Worm (Caenorhabditis elegans) whole organism, L4 larva: ENCODE data around the gene klc-2.

ENCODE experiments used
- F26F4.8 ChIP-seq: fragments of 200-800 bp; sonication (Bioruptor generic); conservative IDR thresholded peaks from 2 replicates; pipeline ENCODE4 v1.3.6; 2022; ENCODE audit warnings: missing genetic modification characterization, missing compliant biosample characterization
- F44E2.7 ChIP-seq: fragments of 200-800 bp; sonication (Bioruptor generic); IDR thresholded peaks from 2 replicates; pipeline ENCODE4 v2.1.2; 2022; ENCODE audit warnings: missing genetic modification characterization, missing compliant biosample characterization
- F49E8.2 ChIP-seq: sonication (generic microtip); optimal IDR thresholded peaks from 2 replicates; lab custom pipeline; 2016; ENCODE audit warnings: missing compliant biosample characterization, mild to moderate bottlenecking, missing genetic modification characterization, borderline replicate concordance
- R02D3.7 ChIP-seq: fragments of 150-350 bp; sonication (generic microtip); optimal IDR thresholded peaks from 3 replicates; lab custom pipeline; 2014; ENCODE audit warnings: missing biosample characterization, missing genetic modification characterization
- T26A8.4 ChIP-seq: fragments of 200-800 bp; sonication (Bioruptor generic); IDR thresholded peaks from 2 replicates; pipeline ENCODE4 v1.3.6; 2022; ENCODE audit warnings: missing genetic modification characterization, missing compliant biosample characterization
- Y48G9A.11 ChIP-seq: fragments of 200-800 bp; sonication (Bioruptor generic); IDR thresholded peaks from 2 replicates; pipeline ENCODE4 v1.3.6; 2022; ENCODE audit warnings: missing genetic modification reagents, missing genetic modification characterization, missing compliant biosample characterization
- Y5F2A.4 ChIP-seq: fragments of 200-800 bp; sonication (Bioruptor generic); optimal IDR thresholded peaks from 2 replicates; lab custom pipeline; 2018; ENCODE audit warnings: mild to moderate bottlenecking, missing genetic modification characterization, missing compliant biosample characterization
- ZK337.2 ChIP-seq: fragments of 200-800 bp; sonication (Bioruptor generic); IDR thresholded peaks from 2 replicates; pipeline ENCODE4 v1.3.6; 2022; ENCODE audit warnings: missing genetic modification reagents, missing genetic modification characterization, missing compliant biosample characterization
- ama-1 ChIP-seq: fragments of 150-350 bp; optimal IDR thresholded peaks from 2 replicates; lab custom pipeline; 2014; ENCODE audit warnings: inconsistent platforms, mixed read lengths
- ceh-44 ChIP-seq: fragments of 200-800 bp; sonication (Bioruptor generic); IDR thresholded peaks from 2 replicates; pipeline ENCODE4 v1.3.6; 2022; ENCODE audit warnings: missing genetic modification reagents, missing genetic modification characterization, missing compliant biosample characterization
- ceh-62 ChIP-seq: sonication (generic microtip); optimal IDR thresholded peaks from 2 replicates; lab custom pipeline; 2017; ENCODE audit warnings: missing biosample characterization, missing genetic modification characterization
- ctbp-1 ChIP-seq: fragments of 200-800 bp; sonication (Bioruptor generic); IDR thresholded peaks from 2 replicates; pipeline ENCODE4 v1.3.6; 2022; ENCODE audit warnings: missing genetic modification reagents, missing genetic modification characterization, missing compliant biosample characterization
- daf-12 ChIP-seq: fragments of 150-350 bp; optimal IDR thresholded peaks from 2 replicates; lab custom pipeline; 2014; ENCODE audit warnings: missing biosample characterization, missing genetic modification reagents, missing genetic modification characterization
- daf-16 ChIP-seq, 3 experiments: sonication (generic microtip); optimal IDR thresholded peaks; 2 replicates each; lab custom pipeline; 2016 to 2017; ENCODE audit warnings: missing genetic modification characterization in 3 of 3, missing genetic modification reagents in 3 of 3, mild to moderate bottlenecking in 2 of 3, missing compliant biosample characterization in 2 of 3, missing biosample characterization in 1 of 3, moderate library complexity in 1 of 3
- daf-19 ChIP-seq: fragments of 200-800 bp; sonication (Bioruptor generic); conservative IDR thresholded peaks from 2 replicates; pipeline ENCODE4 v1.3.6; 2022; ENCODE audit warnings: missing genetic modification characterization, missing compliant biosample characterization
- daf-8 ChIP-seq: fragments of 200-800 bp; sonication (Bioruptor generic); IDR thresholded peaks from 2 replicates; pipeline ENCODE4 v1.3.6; 2022; ENCODE audit warnings: missing genetic modification characterization, missing compliant biosample characterization
- dmd-6 ChIP-seq: fragments of 200-800 bp; sonication (Bioruptor generic); IDR thresholded peaks from 2 replicates; pipeline ENCODE4 v1.3.6; 2022; ENCODE audit warnings: missing genetic modification reagents, missing genetic modification characterization, missing compliant biosample characterization
- dmd-8 ChIP-seq: fragments of 200-800 bp; sonication (Bioruptor generic); IDR thresholded peaks from 2 replicates; pipeline ENCODE4 v1.3.6; 2022; ENCODE audit warnings: missing genetic modification characterization, missing compliant biosample characterization
- egl-27 ChIP-seq: sonication (generic microtip); optimal IDR thresholded peaks from 3 replicates; lab custom pipeline; 2017; ENCODE audit warnings: missing biosample characterization, missing genetic modification reagents, missing genetic modification characterization
- egl-43 ChIP-seq: fragments of 200-800 bp; sonication (Bioruptor generic); IDR thresholded peaks from 2 replicates; pipeline ENCODE4 v1.3.6; 2022; ENCODE audit warnings: missing genetic modification reagents, missing genetic modification characterization, missing compliant biosample characterization
- jun-1 ChIP-seq: fragments of 150-350 bp; optimal IDR thresholded peaks from 2 replicates; lab custom pipeline; 2014; ENCODE audit warnings: missing biosample characterization, missing genetic modification reagents, missing genetic modification characterization
- lim-7 ChIP-seq: fragments of 200-800 bp; sonication (Bioruptor generic); IDR thresholded peaks from 2 replicates; pipeline ENCODE4 v1.3.6; 2022; ENCODE audit warnings: missing genetic modification characterization, missing compliant biosample characterization
- lin-1 ChIP-seq: fragments of 200-800 bp; sonication (Bioruptor generic); IDR thresholded peaks from 2 replicates; pipeline ENCODE4 v1.3.6; 2022; ENCODE audit warnings: missing genetic modification reagents, missing genetic modification characterization, missing compliant biosample characterization
- lin-13 ChIP-seq: fragments of 150-350 bp; optimal IDR thresholded peaks from 2 replicates; lab custom pipeline; 2014; ENCODE audit warnings: missing biosample characterization, missing genetic modification reagents, missing genetic modification characterization
- lin-15B ChIP-seq: fragments of 150-350 bp; sonication (generic microtip); optimal IDR thresholded peaks from 3 replicates; lab custom pipeline; 2014; ENCODE audit warnings: missing biosample characterization, missing genetic modification characterization
- lin-38 ChIP-seq: fragments of 200-800 bp; sonication (Bioruptor generic); IDR thresholded peaks from 2 replicates; pipeline ENCODE4 v1.3.6; 2022; ENCODE audit warnings: missing genetic modification reagents, missing genetic modification characterization, missing compliant biosample characterization
- lin-39 ChIP-seq: fragments of 150-350 bp; optimal IDR thresholded peaks from 2 replicates; lab custom pipeline; 2014; ENCODE audit warnings: missing biosample characterization, missing genetic modification reagents, missing genetic modification characterization
- madf-5 ChIP-seq, 2 experiments: fragments of 200-800 bp; sonication (Bioruptor generic); IDR thresholded peaks; 2 replicates each; pipeline ENCODE4 v1.3.6; 2022; ENCODE audit warnings: missing compliant biosample characterization in 2 of 2, missing genetic modification characterization in 2 of 2
- madf-9 ChIP-seq: fragments of 200-800 bp; sonication (Bioruptor generic); conservative IDR thresholded peaks from 2 replicates; pipeline ENCODE4 v1.3.6; 2022; ENCODE audit warnings: missing genetic modification reagents, missing genetic modification characterization, missing compliant biosample characterization
- mdl-1 ChIP-seq, 2 experiments: fragments of 150-350 bp in 1 of 2; sonication (generic microtip) in 1 of 2; optimal IDR thresholded peaks; 2 replicates each; lab custom pipeline; 2014 to 2017; ENCODE audit warnings: missing biosample characterization in 2 of 2, missing genetic modification characterization in 2 of 2
- mxl-2 ChIP-seq: fragments of 200-800 bp; sonication (Bioruptor generic); conservative IDR thresholded peaks from 2 replicates; pipeline ENCODE4 v1.3.6; 2022; ENCODE audit warnings: missing genetic modification reagents, missing genetic modification characterization, missing compliant biosample characterization
- nhr-102 ChIP-seq: sonication (generic microtip); optimal IDR thresholded peaks from 2 replicates; lab custom pipeline; 2016; ENCODE audit warnings: mild to moderate bottlenecking, missing genetic modification characterization, moderate library complexity, missing compliant biosample characterization
- nhr-237 ChIP-seq: sonication (generic microtip); optimal IDR thresholded peaks from 2 replicates; lab custom pipeline; 2017; ENCODE audit warnings: missing biosample characterization, missing genetic modification characterization
- nhr-28 ChIP-seq: fragments of 150-350 bp; optimal IDR thresholded peaks from 2 replicates; lab custom pipeline; 2014; ENCODE audit warnings: missing biosample characterization, missing genetic modification characterization
- nhr-48 ChIP-seq: sonication (generic microtip); optimal IDR thresholded peaks from 2 replicates; lab custom pipeline; 2016; ENCODE audit warnings: mild to moderate bottlenecking, missing genetic modification characterization, missing compliant biosample characterization
- nhr-77 ChIP-seq: fragments of 150-350 bp; optimal IDR thresholded peaks from 2 replicates; lab custom pipeline; 2014; ENCODE audit warnings: missing biosample characterization, missing genetic modification characterization
- pqm-1 ChIP-seq: sonication (generic microtip); optimal IDR thresholded peaks from 2 replicates; lab custom pipeline; 2017; ENCODE audit warnings: missing biosample characterization, missing genetic modification characterization
- rbr-2 ChIP-seq: sonication (generic microtip); optimal IDR thresholded peaks from 2 replicates; lab custom pipeline; 2016; ENCODE audit warnings: missing genotype, missing genetic modification characterization, missing compliant biosample characterization
- sdz-12 ChIP-seq: fragments of 200-800 bp; sonication (Bioruptor generic); optimal IDR thresholded peaks from 2 replicates; lab custom pipeline; 2018; ENCODE audit warnings: mild to moderate bottlenecking, missing genetic modification characterization, missing compliant biosample characterization
- skn-1 ChIP-seq: fragments of 150-350 bp; optimal IDR thresholded peaks from 2 replicates; lab custom pipeline; 2014; ENCODE audit warnings: missing biosample characterization, missing genetic modification characterization
- snpc-1.2 ChIP-seq: fragments of 200-800 bp; sonication (Bioruptor generic); IDR thresholded peaks from 2 replicates; pipeline ENCODE4 v1.3.6; 2022; ENCODE audit warnings: missing genetic modification reagents, missing genetic modification characterization, missing compliant biosample characterization
- snpc-4 ChIP-seq: fragments of 150-350 bp; optimal IDR thresholded peaks from 2 replicates; lab custom pipeline; 2014; ENCODE audit warnings: missing biosample characterization, missing genetic modification characterization
- tag-97 ChIP-seq: fragments of 200-800 bp; sonication (Bioruptor generic); IDR thresholded peaks from 2 replicates; pipeline ENCODE4 v1.3.6; 2022; ENCODE audit warnings: missing genetic modification characterization, missing compliant biosample characterization
- unc-39 ChIP-seq: sonication (generic microtip); optimal IDR thresholded peaks from 2 replicates; lab custom pipeline; 2017; ENCODE audit warnings: missing biosample characterization, missing genetic modification characterization
- zag-1 ChIP-seq: fragments of 150-350 bp; optimal IDR thresholded peaks from 2 replicates; lab custom pipeline; 2014; ENCODE audit warnings: missing biosample characterization, missing genetic modification characterization
- zfp-3 ChIP-seq: fragments of 200-800 bp; sonication (Bioruptor generic); conservative IDR thresholded peaks from 2 replicates; pipeline ENCODE4 v1.3.6; 2022; ENCODE audit warnings: missing genetic modification reagents, missing genetic modification characterization, missing compliant biosample characterization
- zip-11 ChIP-seq: fragments of 200-800 bp; sonication (Bioruptor generic); IDR thresholded peaks from 2 replicates; pipeline ENCODE4 v1.3.6; 2022; ENCODE audit warnings: missing genetic modification characterization, missing compliant biosample characterization
- ztf-11 ChIP-seq: fragments of 150-350 bp; optimal IDR thresholded peaks from 2 replicates; lab custom pipeline; 2014; ENCODE audit warnings: missing biosample characterization, missing genetic modification characterization
- ztf-7 ChIP-seq: fragments of 150-350 bp; optimal IDR thresholded peaks from 2 replicates; lab custom pipeline; 2014; ENCODE audit warnings: missing biosample characterization, missing genetic modification characterization

Gene klc-2

DNA sequence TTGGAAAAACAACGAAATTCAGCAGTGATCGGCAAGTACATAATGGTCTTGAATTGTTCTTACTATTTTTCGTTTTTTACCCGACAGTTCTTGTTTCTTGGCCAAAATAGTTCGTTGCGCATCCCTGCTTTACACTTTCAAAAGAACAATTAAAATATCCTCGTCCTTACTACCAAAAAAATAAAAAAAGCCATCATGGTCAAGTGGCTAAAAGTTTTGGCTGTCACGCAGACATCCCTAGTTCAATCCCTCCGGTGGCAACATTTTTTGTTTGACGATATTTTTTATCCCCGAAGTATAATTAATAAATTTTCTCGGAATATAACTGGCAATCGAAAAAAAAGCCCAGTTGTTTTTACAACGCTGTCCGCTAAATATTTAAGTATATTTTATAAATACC lies 10.7 kb upstream of the klc-2 start (continued):
- peak; percentile 70 for TF ChIP-seq F49E8.2 (tag; lab: Kevin White, UChicago)
- TF ChIP-seq daf-19: peak; percentile 88

DNA sequence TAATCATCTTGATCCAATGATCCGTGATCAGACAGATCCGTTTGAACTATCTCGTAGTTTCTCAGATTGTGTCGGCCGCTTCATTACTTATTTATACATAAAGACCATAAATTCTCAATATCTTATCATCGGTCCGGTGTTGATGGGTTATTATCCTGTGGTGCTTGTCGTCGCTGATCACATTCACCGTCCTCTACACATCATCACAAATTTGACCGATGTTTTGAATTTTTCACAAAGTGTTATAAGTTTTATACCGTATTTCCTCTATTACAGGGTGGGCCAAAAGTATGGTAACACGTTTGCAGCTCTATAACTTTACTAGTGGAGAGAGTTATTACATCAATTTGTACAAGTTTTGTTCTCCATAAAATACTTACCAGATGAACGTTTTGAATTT lies 6.7 kb upstream of the klc-2 start:
- TF ChIP-seq zip-11 (no peak), snpc-1.2 (GFP tag; lab: Robert Waterston, UW) (peak; percentile 70), ZK337.2 (GFP tag; lab: Robert Waterston, UW) (no peak), lin-13 (GFP tag; lab: Kevin White, UChicago) (no peak), zfp-3 (GFP tag; lab: Robert Waterston, UW) (0 out of 2 replicates have a peak, but pooled peaks have one; percentile 29), ceh-62 (tag; lab: Kevin White, UChicago) (no peak), F49E8.2 (tag; lab: Kevin White, UChicago) (peak; percentile 34), lin-38 (GFP tag; lab: Robert Waterston, UW) (peak; percentile 70), lin-1 (no peak), ztf-7 (tag; lab: Kevin White, UChicago) (no peak), Y48G9A.11 (GFP tag; lab: Robert Waterston, UW) (peak; percentile 47; the same call in 1 of the 2 replicates), madf-9 (GFP tag; lab: Robert Waterston, UW) (0 out of 2 replicates have a peak, but pooled peaks have one; percentile 20), zag-1 (tag; lab: Kevin White, UChicago) (no peak), snpc-4 (tag; lab: Kevin White, UChicago) (peak; percentile 48), ctbp-1 (GFP tag; lab: Robert Waterston, UW) (no peak), ceh-44 (GFP tag; lab: Robert Waterston, UW) (peak; percentile 85), madf-5 (GFP tag; IDR thresholded peaks at IDR 0.05; lab: Robert Waterston, UW) (no peak), nhr-28 (tag; lab: Kevin White, UChicago) (no peak), F26F4.8 (GFP tag; lab: Robert Waterston, UW) (0 out of 2 replicates have a peak, but pooled peaks have one; percentile 62), lim-7 (peak; percentile 76), ztf-11 (tag; lab: Kevin White, UChicago) (no peak)

DNA sequence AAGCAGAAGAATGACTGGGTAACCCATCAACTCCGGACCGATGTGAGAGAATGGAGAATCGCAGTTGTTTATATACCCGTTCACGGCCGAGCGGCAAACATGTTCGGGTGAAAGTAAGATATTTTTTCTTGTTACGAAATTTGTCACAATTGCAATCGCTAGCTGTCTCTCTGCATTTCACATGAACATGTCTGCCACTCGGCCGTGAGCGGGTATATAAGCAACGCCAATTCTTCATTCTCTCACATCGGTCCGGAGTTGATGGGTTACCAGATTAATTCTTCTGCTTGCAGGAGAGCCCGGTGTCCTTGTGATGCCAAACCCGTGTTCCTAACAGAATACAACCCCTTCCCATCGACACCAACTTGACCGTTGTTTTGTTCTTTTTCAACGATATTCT lies 5.8 kb upstream of the klc-2 start:
- TF ChIP-seq daf-12 (tag; lab: Kevin White, UChicago) (no peak), mxl-2 (GFP tag; lab: Robert Waterston, UW) (no peak), sdz-12 (GFP tag; lab: Kevin White, UChicago) (no peak), daf-8 (GFP tag; lab: Robert Waterston, UW) (no peak), dmd-8 (GFP tag; lab: Robert Waterston, UW) (no peak), F44E2.7 (GFP tag; lab: Robert Waterston, UW) (no peak), T26A8.4 (peak; percentile 78), egl-27 (tag; lab: Kevin White, UChicago) (no peak), lin-39 (no peak), ama-1 (lab: Kevin White, UChicago) (no peak), nhr-102 (tag; lab: Kevin White, UChicago) (peak; percentile 38), nhr-237 (tag; lab: Kevin White, UChicago) (no peak), Y5F2A.4 (GFP tag; lab: Kevin White, UChicago) (no peak), dmd-6 (GFP tag; lab: Robert Waterston, UW) (peak; percentile 34; the same call in 1 of the 2 replicates), daf-16 (GFP tag; optimal IDR thresholded peaks at IDR 0.05; lab: Kevin White, UChicago) (peak; percentile 39 to 65), daf-16 (tag; optimal IDR thresholded peaks at IDR 0.05; lab: Kevin White, UChicago) (no peak), skn-1 (no peak), ceh-62 (tag; lab: Kevin White, UChicago) (no peak), rbr-2 (peak; percentile 14), tag-97 (GFP tag; lab: Robert Waterston, UW) (no peak), jun-1 (tag; lab: Kevin White, UChicago) (no peak), ztf-11 (tag; lab: Kevin White, UChicago) (no peak), pqm-1 (tag; lab: Kevin White, UChicago) (no peak), R02D3.7 (tag; lab: Kevin White, UChicago) (no peak), daf-19 (no peak), nhr-48 (peak; percentile 1), lin-15B (no peak), nhr-77 (tag; lab: Kevin White, UChicago) (no peak), unc-39 (tag; lab: Kevin White, UChicago) (no peak), ctbp-1 (GFP tag; lab: Robert Waterston, UW) (no peak), egl-43 (GFP tag; lab: Robert Waterston, UW) (peak; percentile 76), mdl-1 (tag; optimal IDR thresholded peaks at IDR 0.05; lab: Kevin White, UChicago) (no peak)
